Worm (Caenorhabditis elegans) whole organism, L4/young adult: ENCODE measurements around the gene puf-7.

Source experiments
- W03F9.2 ChIP-seq: fragments of 150-350 bp; optimal IDR thresholded peaks from 2 replicates; lab custom pipeline; 2014; ENCODE audit warnings: missing biosample characterization, missing genetic modification characterization
- dao-5 ChIP-seq: sonication (generic microtip); optimal IDR thresholded peaks from 2 replicates; lab custom pipeline; 2016; ENCODE audit warnings: missing genotype, missing genetic modification characterization, moderate library complexity, missing compliant biosample characterization
- him-1 ChIP-seq: sonication (generic microtip); optimal IDR thresholded peaks from 2 replicates; lab custom pipeline; 2016; ENCODE audit warnings: missing genotype, missing genetic modification reagents, missing genetic modification characterization, missing compliant biosample characterization

DNA sequence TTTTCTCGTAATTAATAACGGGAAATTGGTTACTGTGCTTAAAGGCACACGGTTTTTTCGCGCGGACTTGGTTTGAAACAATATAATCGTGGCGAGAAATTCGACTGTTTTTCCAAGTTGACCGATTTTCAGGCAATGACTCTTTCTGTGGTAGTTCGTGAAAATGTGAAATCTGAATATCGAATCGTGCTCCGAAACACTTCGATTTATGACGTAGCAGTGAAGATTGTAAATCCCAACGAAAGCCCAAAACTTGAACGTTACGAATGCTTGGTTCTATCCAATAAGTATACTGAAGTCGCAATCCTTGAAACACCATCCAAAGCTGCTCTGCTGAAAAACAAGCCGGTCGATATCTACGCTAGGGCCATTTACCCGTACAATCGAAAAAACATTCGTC lies 7.6 kb downstream of the puf-7 start:
- no peak for TF ChIP-seq him-1
- TF ChIP-seq dao-5 (tag; lab: Kevin White, UChicago), result no peak
- no peak for TF ChIP-seq W03F9.2 (tag; lab: Kevin White, UChicago)
